Worm (Caenorhabditis elegans) whole organism, young adult: ENCODE data around the gene F11G11.5.

Source experiments
- Y56A3A.18 ChIP-seq: fragments of 200-800 bp; sonication (Bioruptor generic); IDR thresholded peaks from 2 replicates; pipeline ENCODE4 v1.3.6; 2022; ENCODE audit warnings: missing genetic modification reagents, missing genetic modification characterization, missing compliant biosample characterization
- ama-1 ChIP-seq, 3 experiments: fragments of 150-350 bp in 1 of 3; sonication (generic microtip) in 2 of 3; optimal IDR thresholded peaks; 2 replicates each; lab custom pipeline; 2014 to 2018; ENCODE audit warnings: missing biosample characterization in 2 of 3, missing genetic modification characterization in 2 of 3, missing genetic modification reagents in 2 of 3
- snpc-4 ChIP-seq, 5 experiments: fragments of 150-350 bp in 1 of 5; sonication (generic microtip) in 4 of 5; optimal IDR thresholded peaks; 2 replicates each; lab custom pipeline; 2014 to 2018; ENCODE audit warnings: missing genetic modification characterization in 5 of 5, missing biosample characterization in 3 of 5, antibody characterized with exemption in 2 of 5, mild to moderate bottlenecking in 2 of 5, missing compliant biosample characterization in 2 of 5, missing genotype in 2 of 5, moderate library complexity in 2 of 5, missing genetic modification reagents in 1 of 5
- tlf-1 ChIP-seq: fragments of 200-800 bp; sonication (Bioruptor generic); optimal IDR thresholded peaks from 2 replicates; lab custom pipeline; 2018; ENCODE audit warnings: mild to moderate bottlenecking, missing genetic modification characterization, missing compliant biosample characterization
- unc-62 ChIP-seq: fragments of 150-350 bp; optimal IDR thresholded peaks from 2 replicates; lab custom pipeline; 2014; ENCODE audit warnings: missing biosample characterization, missing genetic modification reagents, missing genetic modification characterization

DNA sequence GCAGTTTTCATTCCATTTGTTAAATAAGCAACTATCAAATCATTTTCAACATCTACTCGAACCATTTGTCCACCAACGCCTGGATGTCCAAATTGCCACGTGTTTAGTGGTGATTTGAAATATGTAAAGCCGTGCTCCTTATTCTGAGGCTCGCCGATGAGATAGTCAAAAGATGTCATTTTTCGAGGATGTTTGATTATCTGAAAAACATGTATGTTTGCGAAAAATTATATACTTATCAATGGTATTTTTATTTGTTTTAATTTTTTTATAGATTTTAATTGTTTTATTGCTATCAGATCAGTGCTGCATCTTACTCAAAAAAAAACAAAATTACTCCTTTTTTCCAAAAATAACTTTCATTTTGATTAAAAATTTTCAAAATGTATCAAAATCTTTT lies 38.9 kb upstream of the F11G11.5 start:
- TF ChIP-seq unc-62 (GFP tag; lab: Kevin White, UChicago) (no peak), tlf-1 (GFP tag; lab: Kevin White, UChicago) (no peak), ama-1 (optimal IDR thresholded peaks at IDR 0.05; lab: Kevin White, UChicago) (no peak), ama-1 (GFP tag; optimal IDR thresholded peaks at IDR 0.05; lab: Kevin White, UChicago) (no peak), snpc-4 (GFP tag; optimal IDR thresholded peaks at IDR 0.05; lab: Kevin White, UChicago) (no peak), snpc-4 (tag; optimal IDR thresholded peaks at IDR 0.05; lab: Kevin White, UChicago) (no peak), Y56A3A.18 (GFP tag; lab: Robert Waterston, UW) (no peak)
